Fruit fly (Drosophila melanogaster) whole organism, embryonic: Measurements from ENCODE around the gene FBXO11.

Experiments
- BtbVII ChIP-seq: fragments of 200-800 bp; sonication (Bioruptor generic); optimal IDR thresholded peaks from 3 replicates; lab custom pipeline; 2017; ENCODE audit warnings: missing biosample characterization, mild to moderate bottlenecking, missing genetic modification characterization
- CG10147 ChIP-seq: fragments of 200-800 bp; sonication (Bioruptor generic); optimal IDR thresholded peaks from 2 replicates; lab custom pipeline; 2019; ENCODE audit warnings: missing biosample characterization, mild to moderate bottlenecking, missing genetic modification characterization, moderate library complexity
- CG10267 ChIP-seq: fragments of 200-800 bp; sonication (Bioruptor generic); optimal IDR thresholded peaks from 2 replicates; lab custom pipeline; 2018; ENCODE audit warnings: missing biosample characterization, mild to moderate bottlenecking, missing genetic modification characterization, moderate library complexity
- CG10654 ChIP-seq: fragments of 200-800 bp; sonication (Bioruptor generic); optimal IDR thresholded peaks from 2 replicates; lab custom pipeline; 2016; ENCODE audit warnings: missing biosample characterization, missing genetic modification characterization
- CG11560 ChIP-seq: fragments of 200-800 bp; sonication (Bioruptor generic); IDR thresholded peaks from 3 replicates; pipeline ENCODE4 v1.3.6; 2022; ENCODE audit warnings: missing biosample characterization, missing genetic modification characterization
- CG12155 ChIP-seq: fragments of 200-800 bp; sonication (Bioruptor generic); optimal IDR thresholded peaks from 3 replicates; lab custom pipeline; 2016; ENCODE audit warnings: missing biosample characterization, missing genetic modification characterization
- CG12299 ChIP-seq: fragments of 200-800 bp; sonication (Bioruptor generic); optimal IDR thresholded peaks from 2 replicates; lab custom pipeline; 2018; ENCODE audit warnings: missing biosample characterization, mild to moderate bottlenecking, missing genetic modification characterization
- CG14710 ChIP-seq: fragments of 200-800 bp; sonication (Bioruptor generic); optimal IDR thresholded peaks from 3 replicates; lab custom pipeline; 2019; ENCODE audit warnings: missing biosample characterization, mild to moderate bottlenecking, missing genetic modification characterization, moderate library complexity
- CG14860 ChIP-seq: fragments of 200-800 bp; sonication (Bioruptor generic); IDR thresholded peaks from 3 replicates; pipeline ENCODE4 v1.3.6; 2022; ENCODE audit warnings: missing biosample characterization, missing genetic modification characterization; ENCODE audit not compliant: partially characterized antibody
- CG15269 ChIP-seq: fragments of 200-800 bp; sonication (Bioruptor generic); optimal IDR thresholded peaks from 2 replicates; lab custom pipeline; 2018; ENCODE audit warnings: missing biosample characterization, mild to moderate bottlenecking, missing genetic modification characterization, moderate library complexity
- CG1647 ChIP-seq: fragments of 200-800 bp; sonication (Bioruptor generic); optimal IDR thresholded peaks from 3 replicates; lab custom pipeline; 2016; ENCODE audit warnings: missing biosample characterization, missing genetic modification characterization
- CG16813 ChIP-seq: fragments of 200-800 bp; sonication (Bioruptor generic); IDR thresholded peaks from 3 replicates; pipeline ENCODE4 v1.3.6; 2022; ENCODE audit warnings: missing biosample characterization, missing genetic modification characterization; ENCODE audit not compliant: partially characterized antibody
- CG16815 ChIP-seq: fragments of 200-800 bp; sonication (Bioruptor generic); optimal IDR thresholded peaks from 3 replicates; lab custom pipeline; 2017; ENCODE audit warnings: missing biosample characterization, mild to moderate bottlenecking, missing genetic modification characterization
- CG16863 ChIP-seq: fragments of 200-800 bp; sonication (Bioruptor generic); optimal IDR thresholded peaks from 3 replicates; lab custom pipeline; 2016; ENCODE audit warnings: missing biosample characterization, missing genetic modification characterization
- CG18262 ChIP-seq: fragments of 200-800 bp; optimal IDR thresholded peaks from 3 replicates; lab custom pipeline; 2019; ENCODE audit warnings: missing biosample characterization, mild to moderate bottlenecking, missing genetic modification characterization, moderate library complexity
- CG1832 ChIP-seq: fragments of 200-800 bp; sonication (Bioruptor generic); optimal IDR thresholded peaks from 2 replicates; lab custom pipeline; 2017; ENCODE audit warnings: missing biosample characterization, mild to moderate bottlenecking, missing genetic modification characterization, inconsistent platforms
- CG3163 ChIP-seq: fragments of 200-800 bp; sonication (Bioruptor generic); optimal IDR thresholded peaks from 3 replicates; lab custom pipeline; 2016; ENCODE audit warnings: missing biosample characterization, missing genetic modification characterization
- CG34376 ChIP-seq: fragments of 200-800 bp; sonication (Bioruptor generic); optimal IDR thresholded peaks from 2 replicates; lab custom pipeline; 2018; ENCODE audit warnings: missing biosample characterization, mild to moderate bottlenecking, missing genetic modification characterization
- CG4424 ChIP-seq: fragments of 200-800 bp; sonication (Bioruptor generic); optimal IDR thresholded peaks from 3 replicates; lab custom pipeline; 2016; ENCODE audit warnings: missing biosample characterization, missing genetic modification characterization
- CG6254 ChIP-seq: fragments of 200-800 bp; sonication (Bioruptor generic); optimal IDR thresholded peaks from 3 replicates; lab custom pipeline; 2017; ENCODE audit warnings: mild to moderate bottlenecking, missing biosample characterization, missing genetic modification reagents, missing genetic modification characterization
- CG7271 ChIP-seq: fragments of 200-800 bp; sonication (Bioruptor generic); optimal IDR thresholded peaks from 2 replicates; lab custom pipeline; 2018; ENCODE audit warnings: missing biosample characterization, mild to moderate bottlenecking, missing genetic modification characterization, moderate library complexity
- CG7372 ChIP-seq: fragments of 200-800 bp; sonication (Bioruptor generic); IDR thresholded peaks from 2 replicates; pipeline ENCODE4 v1.3.6; 2022; ENCODE audit warnings: missing biosample characterization, missing genetic modification characterization
- Dbx ChIP-seq: fragments of 200-800 bp; sonication (Bioruptor generic); IDR thresholded peaks from 3 replicates; pipeline ENCODE4 v1.3.6; 2022; ENCODE audit warnings: missing biosample characterization, missing genetic modification characterization
- Dip2 ChIP-seq: fragments of 200-800 bp; sonication (Bioruptor generic); IDR thresholded peaks from 2 replicates; pipeline ENCODE4 v1.3.6; 2022; ENCODE audit warnings: missing biosample characterization, missing genetic modification characterization
- Drgx ChIP-seq: fragments of 200-800 bp; sonication (Bioruptor generic); IDR thresholded peaks from 2 replicates; pipeline ENCODE4 v1.3.6; 2022; ENCODE audit warnings: missing biosample characterization, missing genetic modification characterization
- H2.0 ChIP-seq: fragments of 200-800 bp; sonication (Bioruptor generic); IDR thresholded peaks from 2 replicates; pipeline ENCODE4 v1.3.6; 2022; ENCODE audit warnings: missing biosample characterization, missing genetic modification characterization
- Ravus ChIP-seq: fragments of 200-800 bp; sonication (Bioruptor generic); IDR thresholded peaks from 2 replicates; pipeline ENCODE4 v1.3.6; 2022; ENCODE audit warnings: missing biosample characterization, missing genetic modification characterization
- Six4 ChIP-seq: fragments of 200-800 bp; sonication (Bioruptor generic); optimal IDR thresholded peaks from 2 replicates; lab custom pipeline; 2016; ENCODE audit warnings: missing biosample characterization, missing genetic modification characterization
- Ssrp ChIP-seq: fragments of 200-800 bp; sonication (Bioruptor generic); optimal IDR thresholded peaks from 2 replicates; lab custom pipeline; 2018; ENCODE audit warnings: missing biosample characterization, mild to moderate bottlenecking, missing genetic modification characterization, moderate library complexity
- Stat92E ChIP-seq, 3 experiments: fragments of >200 bp in 2 of 3; fragments of 200-800 bp in 1 of 3; sonication (Bioruptor generic) in 1 of 3; optimal IDR thresholded peaks; 2 replicates each; lab custom pipeline; 2017 to 2019; ENCODE audit warnings: missing biosample characterization in 3 of 3, missing genetic modification characterization in 3 of 3, mild to moderate bottlenecking in 1 of 3, moderate library complexity in 1 of 3
- TFAM ChIP-seq: fragments of 200-800 bp; sonication (Bioruptor generic); optimal IDR thresholded peaks from 2 replicates; lab custom pipeline; 2017; ENCODE audit warnings: missing biosample characterization, missing genetic modification characterization, inconsistent platforms
- Trl ChIP-seq, 3 experiments: fragments of >200 bp in 2 of 3; fragments of 200-800 bp in 1 of 3; sonication (Bioruptor generic) in 1 of 3; optimal IDR thresholded peaks; 2 replicates in 1 of 3; 3 replicates in 2 of 3; lab custom pipeline; 2016 to 2017; ENCODE audit warnings: missing biosample characterization in 1 of 3, missing genetic modification characterization in 1 of 3
- ase ChIP-seq: fragments of 200-800 bp; sonication (Bioruptor generic); IDR thresholded peaks from 3 replicates; pipeline ENCODE4 v1.3.6; 2022; ENCODE audit warnings: missing biosample characterization, missing genetic modification characterization
- ash1 ChIP-seq: fragments of 200-800 bp; sonication (Bioruptor generic); optimal IDR thresholded peaks from 2 replicates; lab custom pipeline; 2018; ENCODE audit warnings: missing biosample characterization, mild to moderate bottlenecking, missing genetic modification characterization
- chn ChIP-seq: fragments of 200-800 bp; sonication (Bioruptor generic); optimal IDR thresholded peaks from 2 replicates; lab custom pipeline; 2016; ENCODE audit warnings: missing biosample characterization, missing genetic modification characterization
- dysf ChIP-seq: fragments of 200-800 bp; sonication (Bioruptor generic); IDR thresholded peaks from 3 replicates; pipeline ENCODE4 v1.3.6; 2022; ENCODE audit warnings: missing biosample characterization, missing genetic modification characterization
- fd96Cb ChIP-seq: fragments of 200-800 bp; sonication (Bioruptor generic); optimal IDR thresholded peaks from 2 replicates; lab custom pipeline; 2018; ENCODE audit warnings: missing biosample characterization, mild to moderate bottlenecking, missing genetic modification characterization, moderate library complexity
- gt ChIP-seq: fragments of 200-800 bp; sonication (Bioruptor generic); IDR thresholded peaks from 2 replicates; pipeline ENCODE4 v1.3.6; 2022; ENCODE audit warnings: missing biosample characterization, missing genetic modification characterization
- hkb ChIP-seq, 2 experiments: fragments of 200-800 bp in 1 of 2; fragments of >200 bp in 1 of 2; sonication (Bioruptor generic) in 1 of 2; IDR thresholded peaks in 1 of 2; optimal IDR thresholded peaks in 1 of 2; 2 replicates each; pipeline versions ENCODE4 v1.3.6 to Lab custom; 2017 to 2022; ENCODE audit warnings: missing biosample characterization in 1 of 2, missing genetic modification characterization in 1 of 2
- lbe ChIP-seq: fragments of 200-800 bp; sonication (Bioruptor generic); optimal IDR thresholded peaks from 2 replicates; lab custom pipeline; 2016; ENCODE audit warnings: missing biosample characterization, mild to moderate bottlenecking, missing genetic modification characterization
- lmd ChIP-seq: fragments of 200-800 bp; sonication (Bioruptor generic); IDR thresholded peaks from 2 replicates; pipeline ENCODE4 v1.3.6; 2022; ENCODE audit warnings: missing biosample characterization, missing genetic modification characterization
- phol ChIP-seq: fragments of 200-800 bp; sonication (Bioruptor generic); optimal IDR thresholded peaks from 3 replicates; lab custom pipeline; 2018; ENCODE audit warnings: missing biosample characterization, mild to moderate bottlenecking, missing genetic modification characterization, moderate library complexity
- sd ChIP-seq: fragments of 200-800 bp; sonication (Bioruptor generic); optimal IDR thresholded peaks from 3 replicates; lab custom pipeline; 2018; ENCODE audit warnings: missing biosample characterization, mild to moderate bottlenecking, missing genetic modification characterization, moderate library complexity
- seq ChIP-seq: fragments of 200-800 bp; sonication (Bioruptor generic); IDR thresholded peaks from 2 replicates; pipeline ENCODE4 v1.3.6; 2022; ENCODE audit warnings: missing biosample characterization, missing genetic modification characterization
- sna ChIP-seq: fragments of 200-800 bp; sonication (Bioruptor generic); IDR thresholded peaks from 2 replicates; pipeline ENCODE4 v1.3.6; 2022; ENCODE audit warnings: missing biosample characterization, missing genetic modification characterization; ENCODE audit not compliant: partially characterized antibody
- sqz ChIP-seq: fragments of 200-800 bp; sonication (Bioruptor generic); optimal IDR thresholded peaks from 3 replicates; lab custom pipeline; 2018; ENCODE audit warnings: missing biosample characterization, mild to moderate bottlenecking, missing genetic modification characterization
- stwl ChIP-seq: fragments of 200-800 bp; sonication (Bioruptor generic); optimal IDR thresholded peaks from 3 replicates; lab custom pipeline; 2018; ENCODE audit warnings: missing biosample characterization, mild to moderate bottlenecking, missing genetic modification characterization, moderate library complexity
- twi ChIP-seq: fragments of 200-800 bp; optimal IDR thresholded peaks from 2 replicates; lab custom pipeline; 2019; ENCODE audit warnings: missing biosample characterization, mild to moderate bottlenecking, missing genetic modification characterization, moderate library complexity
- tx ChIP-seq: fragments of 200-800 bp; sonication (Bioruptor generic); optimal IDR thresholded peaks from 2 replicates; lab custom pipeline; 2016; ENCODE audit warnings: missing biosample characterization, missing genetic modification characterization

FBXO11 gene

DNA sequence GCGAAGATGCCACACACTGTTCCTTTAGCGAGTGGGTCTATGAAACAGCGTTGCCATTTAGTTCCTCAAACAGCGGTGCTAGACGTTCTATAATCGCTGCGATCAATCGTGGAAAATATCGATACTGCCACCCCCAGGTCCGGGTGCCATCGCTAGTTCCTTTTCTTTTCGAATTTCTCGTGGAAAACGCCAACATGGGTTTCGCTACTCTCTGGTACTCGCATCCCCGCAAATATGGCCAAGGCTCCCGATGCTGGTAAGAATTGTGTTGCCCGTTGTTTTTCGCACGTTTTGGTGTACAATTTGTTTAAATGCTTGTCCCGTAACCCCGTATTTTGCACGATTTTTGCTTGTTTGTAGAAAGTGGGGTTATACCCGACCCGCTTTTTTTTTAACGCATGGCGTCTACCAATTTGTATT, 31.2 kb downstream of the FBXO11 start, which contains the start of gene RpS29 (continued):
- TF ChIP-seq CG15269 (tag; lab: Kevin White, UChicago) = peak; percentile 58
- no peak for TF ChIP-seq Trl (optimal IDR thresholded peaks at IDR 0.05; lab: Kevin White, UChicago)
- TF ChIP-seq Trl (GFP tag; optimal IDR thresholded peaks at IDR 0.05; lab: Kevin White, UChicago) = peak; percentile 91
- no peak for TF ChIP-seq CG1832 (GFP tag; lab: Kevin White, UChicago)
- TF ChIP-seq CG6254 (GFP tag; lab: Kevin White, UChicago) = no peak
- TF ChIP-seq stwl (tag; lab: Kevin White, UChicago) = peak; percentile 73
- TF ChIP-seq Ssrp (tag; lab: Kevin White, UChicago) = peak; percentile 16
- TF ChIP-seq seq (GFP tag; lab: Robert Waterston, UW) = no peak; the same call in 1 of the 2 replicates
- peak; percentile 84 for TF ChIP-seq CG1647 (GFP tag; lab: Kevin White, UChicago)
- peak; percentile 27 for TF ChIP-seq twi (tag; lab: Kevin White, UChicago)
- peak; percentile 74; the same call in 2 of the 3 replicates for TF ChIP-seq CG11560 (tag; lab: Robert Waterston, UW)
- TF ChIP-seq CG18262 (tag; lab: Kevin White, UChicago) = peak; percentile 47
- TF ChIP-seq CG7271 (tag; lab: Kevin White, UChicago) = peak; percentile 60
- peak in 1 of 3 experiments; percentile 23 for TF ChIP-seq Stat92E (GFP tag; optimal IDR thresholded peaks at IDR 0.05; lab: Kevin White, UChicago)
- TF ChIP-seq CG16815 (GFP tag; lab: Kevin White, UChicago) = peak; percentile 2
- TF ChIP-seq tx = peak; percentile 80
- TF ChIP-seq phol = peak; percentile 82
- 0 out of 2 replicates have a peak, but pooled peaks have one; percentile 10 for TF ChIP-seq gt
- TF ChIP-seq CG16863 = peak; percentile 77
- TF ChIP-seq Dbx (GFP tag; lab: Robert Waterston, UW) = peak; percentile 93
- TF ChIP-seq CG4424 (GFP tag; lab: Kevin White, UChicago) = peak; percentile 70
- peak; percentile 8 for TF ChIP-seq fd96Cb (tag; lab: Kevin White, UChicago)
- TF ChIP-seq TFAM (GFP tag; lab: Kevin White, UChicago) = no peak
- TF ChIP-seq sqz (GFP tag; lab: Kevin White, UChicago) = peak; percentile 75
- TF ChIP-seq CG10147 (GFP tag; lab: Kevin White, UChicago) = peak; percentile 58
- no peak for TF ChIP-seq Ravus (GFP tag; lab: Robert Waterston, UW)
- peak; percentile 87 for TF ChIP-seq CG14710 (tag; lab: Kevin White, UChicago)
- peak; percentile 66 for TF ChIP-seq CG12299 (tag; lab: Kevin White, UChicago)
- TF ChIP-seq H2.0 (GFP tag; lab: Robert Waterston, UW) = peak; percentile 74
- TF ChIP-seq ase (GFP tag; lab: Robert Waterston, UW) = peak; percentile 65; the same call in 2 of the 3 replicates
- TF ChIP-seq CG10267 (tag; lab: Kevin White, UChicago) = peak; percentile 84
- TF ChIP-seq CG16813 (GFP tag; lab: Robert Waterston, UW) = peak; percentile 93
- peak; percentile 79 for TF ChIP-seq CG14860
- no peak for TF ChIP-seq hkb (optimal IDR thresholded peaks at IDR 0.05; lab: Kevin White, UChicago)
- peak; percentile 52 for TF ChIP-seq hkb (GFP tag; IDR thresholded peaks at IDR 0.05; lab: Robert Waterston, UW)
- peak; percentile 71; the same call in 1 of the 2 replicates for TF ChIP-seq lmd (GFP tag; lab: Robert Waterston, UW)
- TF ChIP-seq Dip2 (GFP tag; lab: Robert Waterston, UW) = no peak
- TF ChIP-seq Six4 (GFP tag; lab: Kevin White, UChicago) = peak; percentile 61
- peak; percentile 97 for TF ChIP-seq CG12155
- TF ChIP-seq sd = peak; percentile 44
- peak; percentile 82 for TF ChIP-seq chn (GFP tag; lab: Kevin White, UChicago)
- TF ChIP-seq dysf = peak; percentile 80
- peak; percentile 80 for TF ChIP-seq CG3163 (GFP tag; lab: Kevin White, UChicago)
- TF ChIP-seq CG7372 (GFP tag; lab: Robert Waterston, UW) = peak; percentile 77
- TF ChIP-seq lbe (GFP tag; lab: Kevin White, UChicago) = peak; percentile 58
- TF ChIP-seq BtbVII (GFP tag; lab: Kevin White, UChicago) = peak; percentile 78
- peak; percentile 82 for TF ChIP-seq CG10654
- 0 out of 2 replicates have a peak, but pooled peaks have one; percentile 33 for TF ChIP-seq Drgx (GFP tag; lab: Robert Waterston, UW)
- TF ChIP-seq ash1 (GFP tag; lab: Kevin White, UChicago) = peak; percentile 89
- peak; percentile 90 for TF ChIP-seq sna (GFP tag; lab: Robert Waterston, UW)
- peak; percentile 92 for TF ChIP-seq CG34376 (GFP tag; lab: Kevin White, UChicago)
